Worm (Caenorhabditis elegans): Measurements from ENCODE around the gene srh-97.

ce11 chrV:17009342-17010064 lies 7.4 kb upstream of the srh-97 start, which contains the start of the genes clc-12 and clec-240:
- TF ChIP-seq snpc-3.4 (tag; optimal IDR thresholded peaks at IDR 0.05) (no peak), pha-4 (tag; optimal IDR thresholded peaks at IDR 0.05) (no peak), F52B5.7 (tag; optimal IDR thresholded peaks at IDR 0.05) (no peak), snpc-4 (GFP tag; optimal IDR thresholded peaks at IDR 0.05) (no peak), snpc-4 (tag; optimal IDR thresholded peaks at IDR 0.05) (no peak), F22D6.2 (tag; optimal IDR thresholded peaks at IDR 0.05) (no peak), unc-62 (GFP tag; optimal IDR thresholded peaks at IDR 0.05) (no peak), sptf-2 (GFP tag; optimal IDR thresholded peaks at IDR 0.05) (no peak), attf-6 (GFP tag; IDR thresholded peaks at IDR 0.05) (no peak), unc-130 (GFP tag; optimal IDR thresholded peaks at IDR 0.05) (no peak), tbx-9 (tag; optimal IDR thresholded peaks at IDR 0.05; ENCODE audit: borderline replicate concordance) (no peak), F23B12.7 (tag; optimal IDR thresholded peaks at IDR 0.05; ENCODE audit: insufficient read depth) (no peak), lsy-27 (tag; optimal IDR thresholded peaks at IDR 0.05; ENCODE audit: borderline replicate concordance, insufficient read depth) (no peak)
